Worm (Caenorhabditis elegans) whole organism, L1 larva: Measurements from ENCODE around the gene T11F9.7.
A peak's percentile ranks its signal among the peaks of the same experiment; 100 is the strongest.

Experiments
- C04F5.9 ChIP-seq: sonication (generic microtip); optimal IDR thresholded peaks from 2 replicates; lab custom pipeline; 2016; ENCODE audit warnings: missing genetic modification characterization, missing compliant biosample characterization
- alr-1 ChIP-seq: fragments of 200-800 bp; sonication (Bioruptor generic); optimal IDR thresholded peaks from 2 replicates; lab custom pipeline; 2018; ENCODE audit warnings: borderline replicate concordance, mild to moderate bottlenecking, missing genetic modification characterization, missing compliant biosample characterization
- ama-1 ChIP-seq: fragments of 150-350 bp; optimal IDR thresholded peaks from 2 replicates; lab custom pipeline; 2014
- blmp-1 ChIP-seq: fragments of 150-350 bp; optimal IDR thresholded peaks from 2 replicates; lab custom pipeline; 2014; ENCODE audit warnings: missing biosample characterization, missing genetic modification characterization
- ceh-63 ChIP-seq: fragments of 200-800 bp; sonication (Bioruptor generic); optimal IDR thresholded peaks from 2 replicates; lab custom pipeline; 2018; ENCODE audit warnings: mild to moderate bottlenecking, missing genetic modification characterization, missing compliant biosample characterization
- ceh-8 ChIP-seq: fragments of 200-800 bp; sonication (Bioruptor generic); optimal IDR thresholded peaks from 2 replicates; lab custom pipeline; 2018; ENCODE audit warnings: mild to moderate bottlenecking, missing genetic modification characterization, moderate library complexity, missing compliant biosample characterization
- ceh-82 ChIP-seq, 3 experiments: fragments of 150-350 bp in 1 of 3; sonication (generic microtip) in 2 of 3; optimal IDR thresholded peaks; 2 replicates each; lab custom pipeline; 2014 to 2017; ENCODE audit warnings: missing biosample characterization in 3 of 3, missing genetic modification characterization in 3 of 3
- dsc-1 ChIP-seq: sonication (generic microtip); optimal IDR thresholded peaks from 2 replicates; lab custom pipeline; 2016; ENCODE audit warnings: mild to moderate bottlenecking, missing genetic modification characterization, missing compliant biosample characterization
- efl-1 ChIP-seq, 4 experiments: fragments of 150-350 bp; optimal IDR thresholded peaks in 3 of 4; peaks in 1 of 4; 1 replicate in 1 of 4; 2 replicates in 3 of 4; lab custom pipeline; 2014; ENCODE audit warnings: missing biosample characterization in 2 of 4, missing genetic modification characterization in 2 of 4, missing genetic modification reagents in 2 of 4
- elt-2 ChIP-seq: sonication (generic microtip); optimal IDR thresholded peaks from 2 replicates; lab custom pipeline; 2016; ENCODE audit warnings: missing genetic modification characterization, mild to moderate bottlenecking, inconsistent platforms, missing compliant biosample characterization, missing genetic modification reagents
- elt-3 ChIP-seq, 6 experiments: fragments of 150-350 bp in 1 of 6; sonication (generic microtip); optimal IDR thresholded peaks; 2 replicates each; lab custom pipeline; 2017 to 2018; ENCODE audit warnings: missing biosample characterization in 6 of 6, missing genetic modification characterization in 6 of 6, inconsistent platforms in 1 of 6
- ets-5 ChIP-seq: fragments of 200-800 bp; sonication (Bioruptor generic); IDR thresholded peaks from 2 replicates; pipeline ENCODE4 v1.3.6; 2022; ENCODE audit warnings: missing genetic modification characterization, missing compliant biosample characterization
- fkh-8 ChIP-seq: sonication (generic microtip); optimal IDR thresholded peaks from 2 replicates; lab custom pipeline; 2016; ENCODE audit warnings: mild to moderate bottlenecking, missing genetic modification characterization, missing compliant biosample characterization
- hlh-4 ChIP-seq: sonication (generic microtip); optimal IDR thresholded peaks from 2 replicates; lab custom pipeline; 2016; ENCODE audit warnings: mild to moderate bottlenecking, missing genetic modification characterization, missing compliant biosample characterization
- hpl-2 ChIP-seq: fragments of 150-350 bp; optimal IDR thresholded peaks from 2 replicates; lab custom pipeline; 2014; ENCODE audit warnings: missing biosample characterization, missing genetic modification reagents, missing genetic modification characterization
- irx-1 ChIP-seq: sonication (generic microtip); optimal IDR thresholded peaks from 2 replicates; lab custom pipeline; 2016; ENCODE audit warnings: missing genetic modification characterization, missing compliant biosample characterization
- jun-1 ChIP-seq: fragments of 150-350 bp; optimal IDR thresholded peaks from 2 replicates; lab custom pipeline; 2014; ENCODE audit warnings: missing biosample characterization, missing genetic modification reagents, missing genetic modification characterization
- lin-15B ChIP-seq: fragments of 150-350 bp; sonication (generic microtip); optimal IDR thresholded peaks from 3 replicates; lab custom pipeline; 2014; ENCODE audit warnings: missing biosample characterization, missing genetic modification characterization
- lin-35 ChIP-seq, 2 experiments: fragments of 150-350 bp; optimal IDR thresholded peaks; 2 replicates each; lab custom pipeline; 2014; ENCODE audit warnings: missing biosample characterization in 2 of 2, missing genetic modification characterization in 2 of 2, missing genetic modification reagents in 2 of 2
- mef-2 ChIP-seq: fragments of 150-350 bp; optimal IDR thresholded peaks from 2 replicates; lab custom pipeline; 2014; ENCODE audit warnings: missing biosample characterization, missing genetic modification characterization
- mep-1 ChIP-seq: fragments of 150-350 bp; optimal IDR thresholded peaks from 2 replicates; lab custom pipeline; 2014; ENCODE audit warnings: missing biosample characterization, missing genetic modification characterization
- nhr-11 ChIP-seq: fragments of 150-350 bp; optimal IDR thresholded peaks from 2 replicates; lab custom pipeline; 2014; ENCODE audit warnings: missing biosample characterization, missing genetic modification characterization
- nhr-20 ChIP-seq: sonication (generic microtip); optimal IDR thresholded peaks from 2 replicates; lab custom pipeline; 2016; ENCODE audit warnings: mild to moderate bottlenecking, missing genetic modification characterization, missing compliant biosample characterization
- nhr-77 ChIP-seq: fragments of 150-350 bp; optimal IDR thresholded peaks from 2 replicates; lab custom pipeline; 2014; ENCODE audit warnings: missing biosample characterization, missing genetic modification characterization
- nhr-85 ChIP-seq: sonication (generic microtip); peaks from one replicate; lab custom pipeline; 2016; ENCODE audit warnings: missing genetic modification characterization, inconsistent platforms, missing compliant biosample characterization
- nhr-90 ChIP-seq: sonication (generic microtip); optimal IDR thresholded peaks from 2 replicates; lab custom pipeline; 2016; ENCODE audit warnings: mild to moderate bottlenecking, missing genetic modification characterization, missing compliant biosample characterization; ENCODE audit not compliant: poor library complexity
- rnt-1 ChIP-seq: sonication (generic microtip); optimal IDR thresholded peaks from 2 replicates; lab custom pipeline; 2016; ENCODE audit warnings: mild to moderate bottlenecking, missing genetic modification characterization, moderate library complexity, missing compliant biosample characterization
- skn-1 ChIP-seq: fragments of 150-350 bp; optimal IDR thresholded peaks from 2 replicates; lab custom pipeline; 2014; ENCODE audit warnings: missing biosample characterization, missing genetic modification characterization
- snu-23 ChIP-seq: sonication (generic microtip); optimal IDR thresholded peaks from 2 replicates; lab custom pipeline; 2016; ENCODE audit warnings: missing genetic modification characterization, missing compliant biosample characterization
- sup-37 ChIP-seq: fragments of 200-800 bp; sonication (Bioruptor generic); optimal IDR thresholded peaks from 2 replicates; lab custom pipeline; 2018; ENCODE audit warnings: mild to moderate bottlenecking, missing genetic modification characterization, missing compliant biosample characterization
- tbx-2 ChIP-seq: sonication (generic microtip); optimal IDR thresholded peaks from 2 replicates; lab custom pipeline; 2016; ENCODE audit warnings: missing genetic modification characterization, missing compliant biosample characterization
- tlp-1 ChIP-seq: fragments of 150-350 bp; optimal IDR thresholded peaks from 2 replicates; lab custom pipeline; 2014; ENCODE audit warnings: missing biosample characterization, missing genetic modification characterization
- unc-30 ChIP-seq: sonication (generic microtip); optimal IDR thresholded peaks from 2 replicates; lab custom pipeline; 2017; ENCODE audit warnings: missing biosample characterization, missing genetic modification characterization
- unc-62 ChIP-seq: fragments of 150-350 bp; optimal IDR thresholded peaks from 2 replicates; lab custom pipeline; 2014; ENCODE audit warnings: missing biosample characterization, missing genetic modification reagents, missing genetic modification characterization
- unc-86 ChIP-seq: sonication (generic microtip); optimal IDR thresholded peaks from 2 replicates; lab custom pipeline; 2016; ENCODE audit warnings: missing genetic modification characterization, missing compliant biosample characterization
- vab-15 ChIP-seq: sonication (generic microtip); optimal IDR thresholded peaks from 2 replicates; lab custom pipeline; 2017; ENCODE audit warnings: missing genotype, mild to moderate bottlenecking, missing genetic modification characterization, missing compliant biosample characterization
- xbp-1 ChIP-seq: sonication (generic microtip); optimal IDR thresholded peaks from 2 replicates; lab custom pipeline; 2016; ENCODE audit warnings: missing genetic modification characterization, missing compliant biosample characterization
- zip-4 ChIP-seq: fragments of 200-800 bp; sonication (Bioruptor generic); optimal IDR thresholded peaks from 2 replicates; lab custom pipeline; 2018; ENCODE audit warnings: mild to moderate bottlenecking, missing genetic modification characterization, moderate library complexity, missing compliant biosample characterization

The T11F9.7 gene

ce11 chrV:11508773-11509172 is 33.0 kb downstream of the T11F9.7 start, which contains the start of gene ttll-5 (continued):
- no peak for TF ChIP-seq ceh-63
- TF ChIP-seq elt-3 (tag; optimal IDR thresholded peaks at IDR 0.05; lab: Kevin White, UChicago): peak in 3 of 6 experiments; percentile 6 to 62 (median 62)
- no peak for TF ChIP-seq hlh-4
- no peak for TF ChIP-seq ets-5 (GFP tag; lab: Robert Waterston, UW)
- TF ChIP-seq nhr-85: peak; percentile 77
- TF ChIP-seq efl-1 (optimal IDR thresholded peaks at IDR 0.05; lab: Kevin White, UChicago): no peak
- peak in 1 of 2 experiments; percentile 70 for TF ChIP-seq efl-1 (GFP tag; optimal IDR thresholded peaks at IDR 0.05 in 1 of 2; lab: Kevin White, UChicago)
- TF ChIP-seq fkh-8 (tag; lab: Kevin White, UChicago): no peak
- TF ChIP-seq skn-1 (tag; lab: Kevin White, UChicago): peak; percentile 21
- peak; percentile 62 for TF ChIP-seq blmp-1 (tag; lab: Kevin White, UChicago)
- peak; percentile 5 for TF ChIP-seq snu-23 (GFP tag; lab: Kevin White, UChicago)
- TF ChIP-seq lin-35 (GFP tag; optimal IDR thresholded peaks at IDR 0.05; lab: Kevin White, UChicago): no peak
- TF ChIP-seq elt-2 (tag; lab: Kevin White, UChicago): no peak
- TF ChIP-seq mef-2 (tag; lab: Kevin White, UChicago): no peak
- TF ChIP-seq tbx-2 (tag; lab: Kevin White, UChicago): no peak
- no peak for TF ChIP-seq nhr-77
- no peak for TF ChIP-seq nhr-11 (tag; lab: Kevin White, UChicago)
- no peak for TF ChIP-seq alr-1 (tag; lab: Kevin White, UChicago)
- no peak for TF ChIP-seq hpl-2 (GFP tag; lab: Kevin White, UChicago)
- TF ChIP-seq irx-1 (tag; lab: Kevin White, UChicago): no peak
- no peak for TF ChIP-seq ama-1
- no peak for TF ChIP-seq zip-4 (GFP tag; lab: Kevin White, UChicago)
- TF ChIP-seq nhr-90 (tag; lab: Kevin White, UChicago): no peak
- no peak for TF ChIP-seq xbp-1 (tag; lab: Kevin White, UChicago)
- TF ChIP-seq lin-15B: no peak

- no peak for TF ChIP-seq nhr-20 (tag; lab: Kevin White, UChicago)
- TF ChIP-seq tlp-1 (tag; lab: Kevin White, UChicago): no peak
- TF ChIP-seq rnt-1: no peak
- TF ChIP-seq ceh-82 (tag; optimal IDR thresholded peaks at IDR 0.05; lab: Kevin White, UChicago): no peak
- no peak for TF ChIP-seq sup-37 (GFP tag; lab: Kevin White, UChicago)
- TF ChIP-seq jun-1: no peak
- no peak for TF ChIP-seq vab-15 (tag; lab: Kevin White, UChicago)
- no peak for TF ChIP-seq mep-1
- no peak for TF ChIP-seq ceh-8
- no peak for TF ChIP-seq xbp-1 (tag; lab: Kevin White, UChicago)
- TF ChIP-seq, all 84 proteins: peak for 0
Measured at ce11 chrV:11513432-11513831, 37.7 kb downstream of the T11F9.7 start, which contains the start of gene C55A6.3. C55A6.3 (minus strand) TSS chrV:11513532.

DNA sequence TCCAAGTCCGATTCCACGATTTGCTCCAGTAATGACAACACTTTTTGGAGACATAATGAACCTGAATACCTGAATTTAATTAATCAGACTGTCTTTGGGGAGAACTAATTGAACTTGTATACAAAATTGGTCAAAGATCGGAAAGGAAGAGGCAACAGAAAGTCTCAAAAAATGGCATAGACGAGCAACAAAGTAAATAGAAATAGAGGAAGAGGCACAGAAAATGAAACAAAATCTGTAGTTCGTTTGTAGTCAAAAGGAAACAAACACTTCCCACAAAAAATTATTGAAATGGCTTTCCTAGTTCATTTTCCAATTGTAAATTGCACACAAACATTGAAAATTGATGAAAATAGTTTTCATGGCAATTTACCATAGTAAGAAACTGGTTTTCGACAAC is 38.9 kb downstream of the T11F9.7 start, which contains the start of gene C55A6.6:
C55A6.6 (minus strand) TSS at position 61 of the 400 bp plus-strand sequence.
- no peak for TF ChIP-seq irx-1 (tag; lab: Kevin White, UChicago)
- no peak for TF ChIP-seq unc-30 (tag; lab: Kevin White, UChicago)
- no peak for TF ChIP-seq elt-3 (tag; optimal IDR thresholded peaks at IDR 0.05; lab: Kevin White, UChicago)
- no peak for TF ChIP-seq unc-62 (GFP tag; lab: Kevin White, UChicago)
- no peak for TF ChIP-seq C04F5.9
- TF ChIP-seq blmp-1 (tag; lab: Kevin White, UChicago): no peak
- TF ChIP-seq ceh-82 (tag; optimal IDR thresholded peaks at IDR 0.05; lab: Kevin White, UChicago): no peak
- no peak for TF ChIP-seq ceh-63
- TF ChIP-seq tlp-1 (tag; lab: Kevin White, UChicago): no peak
- TF ChIP-seq, all 84 proteins: peak for 0

DNA sequence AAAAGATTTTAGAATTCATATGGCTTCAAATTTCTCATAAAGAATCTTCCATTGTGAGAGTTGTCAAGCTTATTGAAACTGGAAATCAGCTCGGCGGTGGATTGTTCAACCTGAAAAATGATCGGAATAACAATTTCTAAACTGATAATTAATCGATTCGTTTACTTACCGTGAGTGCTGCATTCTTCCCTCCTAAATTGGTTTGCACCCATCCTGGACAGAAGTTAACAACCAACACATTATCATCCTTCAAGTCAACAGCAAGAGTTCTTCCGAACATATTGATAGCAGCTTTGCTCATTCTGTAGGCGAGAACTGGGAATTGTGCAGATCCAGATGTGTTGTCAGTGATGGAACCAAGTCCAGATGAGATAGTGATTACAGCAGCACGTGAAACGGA is 39.4 kb downstream of the T11F9.7 start:
- TF ChIP-seq mef-2 (tag; lab: Kevin White, UChicago) (no peak), dsc-1 (tag; lab: Kevin White, UChicago) (peak; percentile 21), hlh-4 (no peak), unc-86 (tag; lab: Kevin White, UChicago) (no peak), efl-1 (optimal IDR thresholded peaks at IDR 0.05; lab: Kevin White, UChicago) (no peak), efl-1 (GFP tag; optimal IDR thresholded peaks at IDR 0.05 in 1 of 2; lab: Kevin White, UChicago) (peak in 1 of 2 experiments; percentile 31)
